Fruit fly (Drosophila melanogaster): ENCODE measurements around the gene CG42815.

Gene CG42815

DNA sequence AAGACGTTTGTCGTGTGGAACGTTAAGA, at the start of gene CG42815:
Gene CG42815, minus strand, starts transcription at position 20 of the 28 bp plus-strand sequence.
- no peak for TF ChIP-seq noc (tag; optimal IDR thresholded peaks at IDR 0.05)

DNA sequence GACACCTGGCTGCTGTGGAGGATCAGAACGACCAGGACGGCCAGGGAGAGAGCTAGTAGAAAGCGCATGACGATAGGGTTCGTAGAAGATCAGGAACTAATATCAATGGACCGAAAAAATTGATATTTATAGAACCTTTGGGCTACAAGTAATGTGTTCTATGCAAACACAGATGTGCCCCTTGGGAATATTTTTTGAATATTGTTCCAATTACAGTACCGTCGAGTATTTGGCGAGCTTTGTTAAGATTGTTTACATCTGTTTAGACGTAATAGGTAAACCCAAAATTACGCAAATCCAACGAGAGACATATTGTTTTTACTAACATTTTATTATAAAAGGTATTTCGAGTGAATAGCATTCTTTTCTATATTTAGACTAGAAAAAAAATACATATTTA, 43.8 kb upstream of the CG42815 start, which contains the start of gene CG32189:
Gene CG32189, minus strand, starts transcription at position 101 of the 400 bp plus-strand sequence.
- no peak for TF ChIP-seq noc (tag; optimal IDR thresholded peaks at IDR 0.05)

DNA sequence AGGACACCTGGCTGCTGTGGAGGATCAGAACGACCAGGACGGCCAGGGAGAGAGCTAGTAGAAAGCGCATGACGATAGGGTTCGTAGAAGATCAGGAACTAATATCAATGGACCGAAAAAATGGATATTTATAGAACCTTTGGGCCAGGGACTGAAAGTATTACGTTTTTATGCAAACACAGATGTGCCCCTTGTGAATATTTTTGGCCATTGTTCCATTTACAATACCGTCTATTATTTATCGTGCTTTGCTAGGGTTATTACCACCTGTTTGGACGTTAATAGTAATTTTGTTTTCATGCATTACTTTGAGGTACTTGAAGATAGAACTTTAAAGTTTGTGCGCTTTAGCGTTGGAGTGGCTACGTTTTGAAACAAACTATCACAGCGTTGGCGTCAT, 42.2 kb upstream of the CG42815 start, which contains the start of gene CG32188:
Gene CG32188, minus strand, starts transcription at position 101 of the 400 bp plus-strand sequence.
- TF ChIP-seq noc (tag; optimal IDR thresholded peaks at IDR 0.05): no peak

DNA sequence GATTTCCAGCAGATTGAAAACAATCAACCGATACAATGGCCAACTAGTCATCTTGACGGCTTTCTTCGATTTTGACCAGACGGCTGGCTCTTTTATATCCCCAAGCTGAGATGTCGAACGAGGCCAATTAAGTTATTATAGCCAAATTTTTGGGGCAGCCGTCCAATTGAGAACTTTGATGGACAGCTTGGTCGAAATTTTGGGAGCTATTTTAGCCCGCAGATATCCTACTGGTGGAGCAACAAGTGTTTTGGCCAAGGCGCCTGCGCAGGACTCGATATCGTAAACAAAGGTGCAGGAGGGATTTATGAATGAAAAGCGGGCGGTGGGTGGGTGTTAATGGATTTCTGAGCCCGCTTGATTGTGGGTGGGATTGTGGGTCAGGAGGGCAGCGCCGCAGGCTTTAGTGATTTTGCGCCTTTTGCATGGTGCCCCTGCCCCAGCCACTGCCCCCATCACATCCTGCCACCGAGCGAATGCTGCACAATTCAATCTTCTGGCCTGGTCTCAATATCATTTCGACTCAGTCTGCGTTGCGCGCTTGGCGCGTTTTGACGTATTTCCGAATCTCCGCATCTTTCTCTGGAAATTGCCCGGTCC, 31.6 kb upstream of the CG42815 start, which contains the start of the genes Ir75c and Grd:
Gene Ir75c, minus strand, starts transcription at position 51 of the 600 bp plus-strand sequence.
Gene Grd, plus strand, starts transcription at position 550 of the 600 bp plus-strand sequence.
- no peak for TF ChIP-seq noc (tag; optimal IDR thresholded peaks at IDR 0.05)

DNA sequence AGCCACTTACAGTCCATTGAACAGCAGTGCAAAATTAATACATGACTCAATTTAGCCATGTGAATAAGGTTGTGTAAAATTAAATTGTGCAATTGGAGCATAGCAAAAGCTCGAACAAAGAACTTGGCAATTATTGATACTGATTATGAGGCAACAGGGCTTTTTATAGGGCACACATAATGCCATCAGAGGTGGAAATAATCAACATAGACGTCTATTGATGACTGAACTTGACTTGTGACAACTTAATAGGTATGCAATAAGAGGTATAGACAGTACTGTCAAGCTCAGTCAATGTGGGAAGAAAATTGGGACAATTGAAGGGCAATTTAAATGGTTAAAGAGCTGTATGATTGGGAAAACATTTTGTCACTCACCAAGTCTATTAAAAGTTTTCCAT, 28.8 kb upstream of the CG42815 start, which contains the start of gene Ir75b:
Gene Ir75b, minus strand, starts transcription at position 101 of the 400 bp plus-strand sequence.
- no peak for TF ChIP-seq noc (tag; optimal IDR thresholded peaks at IDR 0.05)

DNA sequence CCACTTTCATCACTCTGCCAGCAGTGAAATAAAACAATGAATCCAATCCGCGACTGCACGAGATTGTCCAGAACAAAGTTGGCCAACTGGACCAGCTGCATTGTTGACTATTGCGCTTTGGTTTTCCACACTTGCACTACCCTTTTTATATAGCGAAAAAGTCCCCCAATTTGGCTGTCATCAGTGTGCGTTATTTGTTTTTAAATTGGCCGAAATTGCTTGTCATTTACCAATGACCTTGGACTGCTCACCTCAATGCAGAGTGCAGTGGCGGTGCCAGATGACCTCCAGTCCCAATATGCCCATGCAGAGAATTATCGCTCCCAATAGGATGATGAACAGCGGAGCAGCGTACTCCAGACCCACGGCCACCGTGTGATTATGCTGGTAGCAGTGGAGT, 26.5 kb upstream of the CG42815 start, which contains the start of gene Ir75a:
Gene Ir75a, minus strand, starts transcription at position 101 of the 400 bp plus-strand sequence.
- no peak for TF ChIP-seq noc (tag; optimal IDR thresholded peaks at IDR 0.05)

DNA sequence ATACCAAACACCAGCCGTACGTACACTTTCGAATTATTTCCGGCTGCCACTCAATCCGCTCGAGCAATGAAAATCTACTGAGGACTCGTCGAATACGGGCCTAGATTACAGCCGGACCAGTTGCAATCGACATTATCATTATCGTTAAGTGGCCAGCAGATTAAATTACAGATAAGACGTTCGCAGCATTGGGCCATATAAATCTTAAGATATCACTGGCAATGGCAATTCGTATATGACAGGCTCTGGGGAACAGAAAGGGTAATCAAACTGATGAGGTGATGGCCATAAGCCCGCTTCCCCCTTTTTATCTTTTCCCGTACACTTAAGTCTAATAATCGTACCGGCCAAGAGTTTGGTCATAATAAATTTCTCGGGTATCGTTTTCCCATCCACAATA, 22.8 kb upstream of the CG42815 start, which contains the start of gene Cln3:
Gene Cln3, minus strand, starts transcription at position 84 of the 400 bp plus-strand sequence.
- peak; percentile 80 for TF ChIP-seq noc (tag; optimal IDR thresholded peaks at IDR 0.05)

DNA sequence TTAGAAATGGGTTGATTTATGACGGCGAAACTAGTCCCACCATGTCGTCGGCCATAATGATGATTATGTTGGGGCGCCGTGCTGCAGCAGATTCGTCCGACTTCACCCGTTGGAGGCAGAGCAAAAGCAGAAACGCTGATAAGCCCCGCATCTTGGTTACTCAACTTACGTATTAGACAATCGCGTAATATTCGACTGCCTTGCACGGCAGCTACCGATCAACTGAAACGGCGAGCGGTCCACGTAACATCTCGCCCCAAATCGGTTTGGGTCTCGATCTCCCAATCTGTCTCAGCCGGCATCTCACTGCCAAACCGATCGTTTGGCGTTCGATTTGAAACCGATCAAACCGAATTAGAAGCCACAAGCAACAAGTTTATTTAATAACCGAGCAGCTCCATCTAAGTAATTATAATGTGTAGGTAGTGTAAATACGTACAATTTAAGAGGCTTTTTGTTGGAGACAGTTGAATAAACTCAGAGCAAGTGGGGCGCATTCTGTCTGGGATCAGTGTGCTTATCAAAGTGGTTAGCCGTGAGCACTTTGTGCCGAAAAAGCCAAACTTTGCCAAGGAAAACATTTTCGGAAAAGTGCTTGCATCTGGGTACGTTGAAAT, 17.4 kb upstream of the CG42815 start, which contains the start of gene CG32191:
Gene CG32191, minus strand, starts transcription at position 550 of the 617 bp plus-strand sequence.
- no peak for TF ChIP-seq noc (tag; optimal IDR thresholded peaks at IDR 0.05)

DNA sequence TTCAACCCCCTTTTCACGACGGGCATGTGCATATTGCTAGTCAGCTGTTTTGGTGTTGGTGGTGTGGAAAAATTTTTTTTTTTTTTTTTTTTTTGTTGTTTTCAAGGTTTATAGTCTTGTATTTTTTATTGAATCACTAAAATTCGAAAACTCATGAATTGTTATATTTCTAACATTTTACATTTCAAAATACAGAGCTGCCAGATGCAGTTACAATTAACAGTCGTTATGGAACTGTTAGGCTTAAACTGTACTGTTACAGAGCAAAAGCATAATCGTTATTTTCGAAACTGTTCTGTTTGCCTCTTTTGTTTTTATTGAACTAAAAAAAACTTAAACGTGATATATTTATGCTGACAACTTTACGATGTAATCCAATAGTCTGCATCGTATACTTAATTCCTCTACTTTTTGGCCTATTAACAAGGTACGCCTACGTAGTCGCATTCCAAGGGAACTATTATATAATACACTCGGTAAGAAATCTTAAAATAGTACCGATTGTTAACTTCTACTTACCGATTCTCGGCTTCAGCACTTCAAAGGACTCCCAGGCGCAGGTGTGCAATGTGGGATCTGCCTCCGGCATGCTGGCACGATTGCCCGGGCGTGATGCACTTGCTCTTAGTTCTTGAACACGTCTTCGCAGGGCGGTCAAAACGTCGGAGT, 15.2 kb upstream of the CG42815 start, which contains the start of gene CG32187:
Gene CG32187, minus strand, starts transcription at position 9 of the 669 bp plus-strand sequence.
- no peak for TF ChIP-seq noc (tag; optimal IDR thresholded peaks at IDR 0.05)

DNA sequence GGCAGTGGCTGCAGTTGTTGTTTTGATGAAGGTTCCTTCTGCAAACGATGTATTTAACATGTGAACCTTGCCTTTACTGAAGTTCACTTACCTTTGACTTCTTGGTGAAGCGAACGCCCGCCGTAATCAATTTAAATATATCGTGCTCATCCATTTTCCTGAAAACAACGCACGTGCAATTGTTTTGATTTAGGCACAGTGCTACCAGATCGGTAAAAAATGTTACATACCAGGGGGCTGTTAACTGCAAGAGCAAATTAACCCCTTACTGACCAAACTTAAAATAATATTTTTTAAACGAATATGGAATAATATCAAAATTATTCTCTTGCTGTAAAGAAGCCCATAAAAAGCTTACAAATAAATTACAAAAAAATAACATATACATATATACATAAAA, 13.2 kb upstream of the CG42815 start, which contains the start of gene ais:
Gene ais, minus strand, starts transcription at position 205 of the 400 bp plus-strand sequence.
- no peak for TF ChIP-seq noc (tag; optimal IDR thresholded peaks at IDR 0.05)

DNA sequence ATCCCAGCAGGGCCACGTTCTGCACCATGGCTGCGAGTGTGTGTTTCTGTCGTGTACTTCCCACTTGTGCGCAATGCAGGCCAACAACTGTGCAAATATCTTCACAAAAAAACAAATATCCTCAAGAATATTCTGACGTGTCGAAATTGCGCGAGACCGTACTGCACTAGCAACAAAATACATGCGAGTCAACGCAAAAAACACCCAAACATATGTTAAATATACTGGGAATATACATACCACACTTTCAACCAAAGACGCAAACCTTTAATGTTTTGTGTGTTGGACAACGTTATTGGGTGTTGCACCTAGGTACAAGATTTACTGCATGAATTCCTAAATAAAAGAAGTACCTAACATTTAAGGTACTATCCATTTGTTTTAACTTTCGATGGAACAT, 10.8 kb upstream of the CG42815 start, which contains the start of gene NUCB1:
Gene NUCB1, minus strand, starts transcription at position 173 of the 400 bp plus-strand sequence.
- no peak for TF ChIP-seq noc (tag; optimal IDR thresholded peaks at IDR 0.05)

DNA sequence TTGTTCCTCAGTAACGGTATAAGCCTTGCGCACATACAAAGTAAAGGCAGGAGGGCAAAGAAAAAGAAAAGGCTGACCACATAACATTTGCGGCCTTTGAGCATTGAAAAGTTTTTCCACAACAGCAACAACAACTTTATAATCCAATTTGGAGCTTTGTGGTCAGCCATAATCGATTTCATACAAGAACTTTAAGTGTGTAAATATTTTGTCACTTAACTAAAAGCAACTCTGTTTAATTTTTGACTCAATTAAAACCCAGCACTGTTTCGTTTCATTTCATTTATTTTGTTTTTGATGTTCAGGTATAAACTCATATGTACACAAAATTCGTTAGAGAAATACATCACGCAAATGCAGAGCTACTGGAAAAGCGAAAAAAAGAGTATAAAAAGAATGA, 6.2 kb upstream of the CG42815 start, which contains the start of gene CG42816:
Gene CG42816, minus strand, starts transcription at position 101 of the 400 bp plus-strand sequence.
- TF ChIP-seq noc (tag; optimal IDR thresholded peaks at IDR 0.05): no peak

DNA sequence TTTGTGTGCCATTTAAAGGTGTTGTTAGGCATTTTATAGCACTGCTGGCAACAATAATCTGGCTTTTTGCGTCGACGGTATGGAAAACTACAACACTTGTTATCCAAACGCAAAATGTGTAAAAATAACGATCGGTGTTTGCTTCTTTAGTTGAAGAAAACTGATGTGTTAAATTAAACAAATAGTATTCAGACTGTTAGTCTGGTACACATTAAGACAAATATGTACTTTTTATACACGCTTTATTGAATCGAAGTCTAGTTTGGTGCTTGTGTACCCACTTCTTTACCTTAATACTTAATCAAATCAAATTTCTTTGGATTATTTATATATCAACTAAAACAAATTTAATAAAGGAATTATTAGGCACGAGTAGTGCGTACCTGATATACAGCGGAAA, 209 bp upstream of the CG42815 start:
- TF ChIP-seq noc (tag; optimal IDR thresholded peaks at IDR 0.05): no peak

DNA sequence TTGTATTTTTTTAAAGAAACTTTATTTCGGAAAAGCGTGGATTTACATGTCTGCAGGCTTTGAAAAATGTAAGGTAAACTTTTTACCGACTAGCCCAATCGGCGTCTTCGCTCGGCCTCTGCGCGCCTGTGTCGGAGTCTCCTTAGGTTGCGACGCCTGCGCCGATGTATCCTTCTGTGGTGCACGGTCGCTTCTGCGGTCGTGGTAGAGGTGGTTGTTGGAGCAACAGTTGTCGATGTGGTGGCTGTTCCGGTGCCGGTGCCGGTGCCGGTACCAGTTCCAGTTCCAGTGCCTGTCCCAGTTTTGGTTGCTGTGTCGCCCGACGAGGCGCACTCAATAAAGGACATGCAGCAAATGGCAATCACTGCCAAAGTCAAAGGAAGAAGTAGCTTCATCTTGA, 219 bp downstream of the CG42815 start:
- no peak for TF ChIP-seq noc (tag; optimal IDR thresholded peaks at IDR 0.05)

DNA sequence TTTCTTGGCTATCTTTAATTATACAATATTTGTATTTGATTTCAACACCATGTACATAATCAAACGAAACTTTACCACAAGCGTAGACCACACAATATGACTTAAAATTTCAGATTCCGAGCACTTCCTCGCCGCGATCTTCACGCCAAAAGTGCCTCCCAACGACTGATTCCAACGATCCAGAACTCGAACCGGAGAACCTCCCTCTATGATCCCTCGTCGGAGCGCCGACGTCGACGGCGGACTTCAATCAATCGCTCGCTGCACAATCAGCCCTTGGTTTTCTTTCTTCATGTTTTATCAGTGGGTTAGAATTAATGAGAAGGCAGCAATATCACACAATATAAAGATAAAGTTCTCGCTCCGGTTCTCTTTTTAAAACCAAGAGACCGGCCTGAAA, 27.3 kb downstream of the CG42815 start, which contains the start of the genes Adgf-A and Adgf-A2:
Gene Adgf-A, minus strand, starts transcription at position 172 of the 400 bp plus-strand sequence.
Gene Adgf-A2, minus strand, starts transcription at position 172 of the 400 bp plus-strand sequence.
- TF ChIP-seq noc (tag; optimal IDR thresholded peaks at IDR 0.05): no peak

DNA sequence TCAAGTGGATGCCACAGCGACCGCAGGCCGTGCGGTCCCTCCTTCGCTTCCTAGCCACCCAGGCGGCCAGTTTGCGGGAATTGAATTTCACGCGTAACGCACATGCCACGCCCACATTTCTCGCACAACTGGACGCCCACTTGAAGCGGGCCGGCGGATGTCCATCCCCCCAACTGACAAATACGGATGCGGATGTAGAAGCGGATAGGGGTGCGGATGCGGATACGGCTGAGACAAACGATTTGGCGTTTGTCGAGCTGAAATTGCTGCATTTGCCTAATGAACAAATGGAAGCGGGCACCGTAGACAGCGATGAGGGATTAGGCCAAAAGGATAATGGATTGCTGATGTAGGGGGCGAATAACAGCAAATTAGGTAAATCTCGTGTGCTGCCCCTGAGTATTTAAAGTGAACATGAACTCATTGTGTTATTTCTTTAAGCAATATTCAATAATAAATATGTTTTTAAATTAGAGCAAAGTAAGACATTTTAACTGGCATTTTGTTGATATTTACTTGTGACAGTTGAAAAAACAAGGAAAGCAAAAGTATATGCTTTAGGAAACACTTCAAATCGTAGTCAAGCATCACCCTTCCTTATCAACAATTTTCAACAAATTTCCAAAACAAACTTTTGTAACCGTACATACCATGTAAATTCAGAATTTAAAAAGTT, 32.1 kb downstream of the CG42815 start, which contains the start of gene CG32181:
Gene CG32181, plus strand, starts transcription at position 626 of the 676 bp plus-strand sequence.
- no peak for TF ChIP-seq noc (tag; optimal IDR thresholded peaks at IDR 0.05)
